Worm (Caenorhabditis elegans) whole organism, L1 larva: ENCODE results near the gene B0361.11.

Source experiments
- C16A3.4 ChIP-seq: fragments of 150-350 bp; optimal IDR thresholded peaks from 2 replicates; lab custom pipeline; 2014; ENCODE audit warnings: missing biosample characterization, missing genetic modification characterization
- aly-2 ChIP-seq: fragments of 150-350 bp; optimal IDR thresholded peaks from 2 replicates; lab custom pipeline; 2014; ENCODE audit warnings: missing biosample characterization, missing genetic modification characterization
- ama-1 ChIP-seq: fragments of 150-350 bp; optimal IDR thresholded peaks from 2 replicates; lab custom pipeline; 2014
- efl-1 ChIP-seq, 4 experiments: fragments of 150-350 bp; optimal IDR thresholded peaks in 3 of 4; peaks in 1 of 4; 1 replicate in 1 of 4; 2 replicates in 3 of 4; lab custom pipeline; 2014; ENCODE audit warnings: missing biosample characterization in 2 of 4, missing genetic modification characterization in 2 of 4, missing genetic modification reagents in 2 of 4
- elt-2 ChIP-seq: sonication (generic microtip); optimal IDR thresholded peaks from 2 replicates; lab custom pipeline; 2016; ENCODE audit warnings: missing genetic modification characterization, mild to moderate bottlenecking, inconsistent platforms, missing compliant biosample characterization, missing genetic modification reagents
- fkh-4 ChIP-seq: sonication (generic microtip); optimal IDR thresholded peaks from 2 replicates; lab custom pipeline; 2016; ENCODE audit warnings: missing compliant biosample characterization, missing genetic modification characterization, borderline replicate concordance
- lin-13 ChIP-seq: fragments of 150-350 bp; optimal IDR thresholded peaks from 2 replicates; lab custom pipeline; 2014; ENCODE audit warnings: missing biosample characterization, missing genetic modification reagents, missing genetic modification characterization
- nhr-90 ChIP-seq: sonication (generic microtip); optimal IDR thresholded peaks from 2 replicates; lab custom pipeline; 2016; ENCODE audit warnings: mild to moderate bottlenecking, missing genetic modification characterization, missing compliant biosample characterization; ENCODE audit not compliant: poor library complexity
- pax-3 ChIP-seq: fragments of 200-800 bp; sonication (Bioruptor generic); optimal IDR thresholded peaks from 2 replicates; lab custom pipeline; 2018; ENCODE audit warnings: mild to moderate bottlenecking, missing genetic modification characterization, moderate library complexity, missing compliant biosample characterization
- ztf-4 ChIP-seq: fragments of 150-350 bp; optimal IDR thresholded peaks from 2 replicates; lab custom pipeline; 2014; ENCODE audit warnings: missing biosample characterization, missing genetic modification characterization

Gene B0361.11

ce11 chrIII:7329155-7329732 is 51.8 kb downstream of the B0361.11 start, which contains the start of gene lab-2:
TSS of gene lab-2 (minus strand) at chrIII:7329607.
- TF ChIP-seq fkh-4: no peak
- TF ChIP-seq efl-1 (optimal IDR thresholded peaks at IDR 0.05; lab: Kevin White, UChicago): no peak
- peak in 1 of 2 experiments; percentile 78 for TF ChIP-seq efl-1 (GFP tag; optimal IDR thresholded peaks at IDR 0.05 in 1 of 2; lab: Kevin White, UChicago)
- TF ChIP-seq nhr-90 (tag; lab: Kevin White, UChicago): peak; percentile 22
- peak; percentile 11 for TF ChIP-seq elt-2
- peak; percentile 49 for TF ChIP-seq ztf-4 (tag; lab: Kevin White, UChicago)
- peak; percentile 7 for TF ChIP-seq C16A3.4 (tag; lab: Kevin White, UChicago)
- TF ChIP-seq ama-1 (lab: Kevin White, UChicago): peak; percentile 79
- no peak for TF ChIP-seq lin-13
- no peak for TF ChIP-seq pax-3 (tag; lab: Kevin White, UChicago)
- peak; percentile 22 for TF ChIP-seq aly-2 (tag; lab: Kevin White, UChicago)
